Fruit fly (Drosophila melanogaster): ENCODE data around the gene Nubp1.

- TF ChIP-seq Sin3A (optimal IDR thresholded peaks at IDR 0.05), result no peak
- no peak for TF ChIP-seq psq (optimal IDR thresholded peaks at IDR 0.05)
Measured at dm6 chr2L:16715133-16715833, 17.1 kb upstream of the Nubp1 start.
